Fruit fly (Drosophila melanogaster): ENCODE measurements around the gene Acp24A4.

Gene Acp24A4

dm6 chr2L:3681338-3681737, 12.4 kb downstream of the Acp24A4 start:
- TF ChIP-seq ey (GFP tag; optimal IDR thresholded peaks at IDR 0.05) (no peak), dl (GFP tag; optimal IDR thresholded peaks at IDR 0.05; ENCODE audit: insufficient read depth in 1 of 2, partially characterized antibody in 2 of 2) (no peak), Mio (GFP tag; optimal IDR thresholded peaks at IDR 0.05) (no peak), CG9705 (GFP tag; optimal IDR thresholded peaks at IDR 0.05) (no peak), dmrt93B (GFP tag; optimal IDR thresholded peaks at IDR 0.05) (no peak), Vsx2 (GFP tag; optimal IDR thresholded peaks at IDR 0.05; ENCODE audit: partially characterized antibody) (no peak), brk (GFP tag; optimal IDR thresholded peaks at IDR 0.05) (no peak), HLH106 (tag; optimal IDR thresholded peaks at IDR 0.05) (no peak)

DNA sequence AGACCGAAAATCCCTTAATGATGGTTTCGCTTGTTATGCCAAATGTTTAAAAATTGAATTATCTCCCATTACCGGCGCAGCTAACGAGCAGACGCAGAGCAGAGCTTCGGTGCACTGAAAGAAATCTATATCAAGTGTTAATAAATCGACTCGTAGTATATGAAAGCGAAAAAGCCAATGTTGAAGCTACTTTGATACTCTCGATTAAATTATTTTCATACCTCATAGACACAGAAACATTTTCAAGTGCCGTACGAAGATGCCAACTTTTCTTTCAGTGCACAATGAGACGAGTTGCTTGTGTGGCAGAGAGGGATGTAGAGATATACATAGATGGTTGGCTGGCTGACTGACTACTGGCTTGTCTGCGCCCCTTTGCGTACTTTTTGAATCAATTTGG, 17.9 kb downstream of the Acp24A4 start:
- no peak for TF ChIP-seq lola (GFP tag; optimal IDR thresholded peaks at IDR 0.05)
- no peak for TF ChIP-seq fru (GFP tag; optimal IDR thresholded peaks at IDR 0.05)
- no peak for TF ChIP-seq sv (GFP tag; optimal IDR thresholded peaks at IDR 0.05)
- TF ChIP-seq Hr78 (GFP tag; optimal IDR thresholded peaks at IDR 0.05), result no peak
- TF ChIP-seq ey (GFP tag; optimal IDR thresholded peaks at IDR 0.05), result no peak
- TF ChIP-seq CG32264 (GFP tag; optimal IDR thresholded peaks at IDR 0.05), result no peak
- no peak for TF ChIP-seq N (GFP tag; optimal IDR thresholded peaks at IDR 0.05)
- no peak for TF ChIP-seq Rel (GFP tag; optimal IDR thresholded peaks at IDR 0.05)
- TF ChIP-seq Rel (tag; optimal IDR thresholded peaks at IDR 0.05), result no peak
- TF ChIP-seq dl (GFP tag; optimal IDR thresholded peaks at IDR 0.05; ENCODE audit: insufficient read depth in 1 of 2, partially characterized antibody in 2 of 2), result no peak
- TF ChIP-seq OdsH (GFP tag; optimal IDR thresholded peaks at IDR 0.05), result no peak
- TF ChIP-seq CrebA (GFP tag; optimal IDR thresholded peaks at IDR 0.05; ENCODE audit: borderline replicate concordance), result no peak
- TF ChIP-seq woc (GFP tag; optimal IDR thresholded peaks at IDR 0.05), result no peak
- TF ChIP-seq Myc (optimal IDR thresholded peaks at IDR 0.05), result no peak
- TF ChIP-seq Mio (GFP tag; optimal IDR thresholded peaks at IDR 0.05), result no peak
- TF ChIP-seq usp (GFP tag; optimal IDR thresholded peaks at IDR 0.05), result no peak
- no peak for TF ChIP-seq pan (optimal IDR thresholded peaks at IDR 0.05)
- no peak for TF ChIP-seq HLH106 (tag; optimal IDR thresholded peaks at IDR 0.05)
- no peak for TF ChIP-seq tai (GFP tag; optimal IDR thresholded peaks at IDR 0.05)
- TF ChIP-seq jim (GFP tag; optimal IDR thresholded peaks at IDR 0.05), result no peak

- TF ChIP-seq Dif (GFP tag; optimal IDR thresholded peaks at IDR 0.05; ENCODE audit: partially characterized antibody) (no peak), Dfd (GFP tag; optimal IDR thresholded peaks at IDR 0.05) (no peak), Hnf4 (GFP tag; optimal IDR thresholded peaks at IDR 0.05) (no peak), HLH106 (tag; optimal IDR thresholded peaks at IDR 0.05) (no peak), OdsH (GFP tag; optimal IDR thresholded peaks at IDR 0.05) (no peak), dl (GFP tag; optimal IDR thresholded peaks at IDR 0.05; ENCODE audit: insufficient read depth in 1 of 2, partially characterized antibody in 2 of 2) (no peak)
These were observed 23.2 kb downstream of the Acp24A4 start, which contains the start of gene Sfp24Bc for dm6 chr2L:3670481-3670880. Gene Sfp24Bc, minus strand, starts transcription at chr2L:3670581.

dm6 chr2L:3669675-3670074, 24.0 kb downstream of the Acp24A4 start, which contains the start of gene Sfp24Bb:
Gene Sfp24Bb, minus strand, starts transcription at chr2L:3669775.
- TF ChIP-seq OdsH (GFP tag; optimal IDR thresholded peaks at IDR 0.05) (no peak), Dfd (GFP tag; optimal IDR thresholded peaks at IDR 0.05) (no peak), tai (GFP tag; optimal IDR thresholded peaks at IDR 0.05) (no peak), Sp1 (GFP tag; optimal IDR thresholded peaks at IDR 0.05) (no peak), Abd-B (GFP tag; optimal IDR thresholded peaks at IDR 0.05) (no peak), fru (GFP tag; optimal IDR thresholded peaks at IDR 0.05) (no peak), N (GFP tag; optimal IDR thresholded peaks at IDR 0.05) (no peak), br (GFP tag; optimal IDR thresholded peaks at IDR 0.05) (no peak)

DNA sequence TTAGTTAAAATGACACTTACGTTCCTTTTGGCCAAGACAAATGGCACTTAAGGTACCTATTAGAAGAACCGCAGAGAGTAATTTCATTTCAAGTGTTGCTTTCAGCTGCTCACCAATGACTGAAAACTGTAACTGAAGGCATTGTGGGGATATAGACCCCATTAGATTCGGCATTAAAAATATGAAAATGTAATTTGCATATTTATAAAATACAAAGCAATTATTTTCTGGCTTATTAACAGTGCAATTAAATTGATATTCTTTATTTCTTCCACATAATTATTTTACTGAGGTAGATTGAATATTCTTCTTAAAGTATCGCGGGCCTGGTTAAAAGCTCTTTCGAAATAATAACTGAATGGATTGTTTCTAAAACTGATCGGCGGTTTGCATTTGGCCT, 24.7 kb downstream of the Acp24A4 start, which contains the start of gene Sfp24Bd:
Gene Sfp24Bd, minus strand, starts transcription at position 101 of the 400 bp plus-strand sequence.
- TF ChIP-seq OdsH (GFP tag; optimal IDR thresholded peaks at IDR 0.05), result no peak
- no peak for TF ChIP-seq Rel (GFP tag; optimal IDR thresholded peaks at IDR 0.05)
- no peak for TF ChIP-seq Rel (tag; optimal IDR thresholded peaks at IDR 0.05)
- TF ChIP-seq dsf (GFP tag; optimal IDR thresholded peaks at IDR 0.05; ENCODE audit: borderline replicate concordance), result no peak
- no peak for TF ChIP-seq Dif (GFP tag; optimal IDR thresholded peaks at IDR 0.05; ENCODE audit: partially characterized antibody)
- TF ChIP-seq fru (GFP tag; optimal IDR thresholded peaks at IDR 0.05), result no peak
- no peak for TF ChIP-seq woc (GFP tag; optimal IDR thresholded peaks at IDR 0.05)
- no peak for TF ChIP-seq lola (GFP tag; optimal IDR thresholded peaks at IDR 0.05)
- no peak for TF ChIP-seq dmrt93B (GFP tag; optimal IDR thresholded peaks at IDR 0.05)
- TF ChIP-seq Vsx2 (GFP tag; optimal IDR thresholded peaks at IDR 0.05; ENCODE audit: partially characterized antibody), result no peak
- no peak for TF ChIP-seq Hr83 (GFP tag; optimal IDR thresholded peaks at IDR 0.05; ENCODE audit: poor library complexity, severe bottlenecking)
- no peak for TF ChIP-seq rgr (GFP tag; optimal IDR thresholded peaks at IDR 0.05)
- TF ChIP-seq Hr78 (GFP tag; optimal IDR thresholded peaks at IDR 0.05), result no peak
- no peak for TF ChIP-seq psq (GFP tag; optimal IDR thresholded peaks at IDR 0.05)
- no peak for TF ChIP-seq brk (GFP tag; optimal IDR thresholded peaks at IDR 0.05)
- no peak for TF ChIP-seq Mio (GFP tag; optimal IDR thresholded peaks at IDR 0.05)
- TF ChIP-seq tai (GFP tag; optimal IDR thresholded peaks at IDR 0.05), result no peak
- TF ChIP-seq Hnf4 (GFP tag; optimal IDR thresholded peaks at IDR 0.05), result no peak
- TF ChIP-seq CG9705 (GFP tag; optimal IDR thresholded peaks at IDR 0.05), result no peak
- TF ChIP-seq CG32264 (GFP tag; optimal IDR thresholded peaks at IDR 0.05), result no peak
- TF ChIP-seq Sp1 (GFP tag; optimal IDR thresholded peaks at IDR 0.05), result no peak
